Fruit fly (Drosophila melanogaster) whole organism, pupa: ENCODE data around the gene CG6511.

Experiments used
- CG4496 ChIP-seq: fragments of 200-800 bp; sonication (Bioruptor generic); IDR thresholded peaks from 3 replicates; pipeline ENCODE4 v1.3.6; 2022; ENCODE audit warnings: missing biosample characterization, missing genetic modification characterization
- EcR ChIP-seq: fragments of 200-800 bp; sonication (Bioruptor generic); optimal IDR thresholded peaks from 3 replicates; lab custom pipeline; 2019; ENCODE audit warnings: missing biosample characterization, missing genetic modification characterization, mild to moderate bottlenecking, moderate library complexity, missing genetic modification reagents

dm6 chr3L:8707075-8707474, 14.0 kb upstream of the CG6511 start:
- TF ChIP-seq EcR (GFP tag; lab: Kevin White, UChicago) (no peak), CG4496 (GFP tag; lab: Robert Waterston, UW) (no peak)
